Worm (Caenorhabditis elegans): ENCODE results near the gene clec-256.

- TF ChIP-seq fos-1 (tag; optimal IDR thresholded peaks at IDR 0.05): no peak
- no peak for TF ChIP-seq lin-15B (tag; optimal IDR thresholded peaks at IDR 0.05)
- no peak for TF ChIP-seq unc-62 (GFP tag; optimal IDR thresholded peaks at IDR 0.05)
- no peak for TF ChIP-seq nhr-237 (tag; optimal IDR thresholded peaks at IDR 0.05)
- no peak for TF ChIP-seq nfya-1 (tag; optimal IDR thresholded peaks at IDR 0.05; ENCODE audit: insufficient read depth)
Measured at ce11 chrV:18760174-18760573, 11.3 kb upstream of the clec-256 start, which contains the start of gene F11D11.3.

All from whole organism, L3 larva.